Worm (Caenorhabditis elegans) whole organism, late embryonic: ENCODE measurements around the gene Y49A3A.3.
"Not testable (repeated sequence)": the region's sequence is repeated elsewhere in the genome, so short reads cannot be mapped to it uniquely, and the experiment has no call there.

Experiments
- C38D4.7 ChIP-seq: fragments of 200-800 bp; sonication (Bioruptor generic); optimal IDR thresholded peaks from 2 replicates; lab custom pipeline; 2018; ENCODE audit warnings: mild to moderate bottlenecking, missing genetic modification characterization, moderate library complexity, missing compliant biosample characterization
- F13H6.1 ChIP-seq: sonication (generic microtip); optimal IDR thresholded peaks from 2 replicates; lab custom pipeline; 2016; ENCODE audit warnings: missing genetic modification characterization, missing compliant biosample characterization
- K02D7.2 ChIP-seq: sonication (generic microtip); optimal IDR thresholded peaks from 2 replicates; lab custom pipeline; 2017; ENCODE audit warnings: mild to moderate bottlenecking, missing genetic modification characterization, missing compliant biosample characterization
- ahr-1 ChIP-seq: sonication (generic microtip); optimal IDR thresholded peaks from 2 replicates; lab custom pipeline; 2016; ENCODE audit warnings: missing genetic modification characterization, missing compliant biosample characterization
- ama-1 ChIP-seq: fragments of 150-350 bp; optimal IDR thresholded peaks from 2 replicates; lab custom pipeline; 2014
- ceh-14 ChIP-seq: sonication (generic microtip); optimal IDR thresholded peaks from 2 replicates; lab custom pipeline; 2016; ENCODE audit warnings: missing genotype, missing genetic modification characterization, missing compliant biosample characterization
- ceh-18 ChIP-seq: sonication (generic microtip); optimal IDR thresholded peaks from 2 replicates; lab custom pipeline; 2016; ENCODE audit warnings: missing genetic modification characterization, missing compliant biosample characterization
- ceh-22 ChIP-seq: sonication (generic microtip); optimal IDR thresholded peaks from 2 replicates; lab custom pipeline; 2017; ENCODE audit warnings: missing biosample characterization, missing genetic modification characterization
- ceh-24 ChIP-seq: sonication (generic microtip); optimal IDR thresholded peaks from 2 replicates; lab custom pipeline; 2016; ENCODE audit warnings: mild to moderate bottlenecking, missing genetic modification characterization, missing compliant biosample characterization
- ceh-30 ChIP-seq: fragments of 150-350 bp; optimal IDR thresholded peaks from 2 replicates; lab custom pipeline; 2014; ENCODE audit warnings: missing biosample characterization, missing genetic modification characterization
- ceh-48 ChIP-seq: sonication (generic microtip); optimal IDR thresholded peaks from 2 replicates; lab custom pipeline; 2016; ENCODE audit warnings: missing genetic modification characterization, inconsistent platforms, missing compliant biosample characterization
- ceh-6 ChIP-seq: fragments of 200-800 bp; sonication (Bioruptor generic); optimal IDR thresholded peaks from 2 replicates; lab custom pipeline; 2018; ENCODE audit warnings: mild to moderate bottlenecking, missing genetic modification characterization, missing compliant biosample characterization
- ceh-9 ChIP-seq: sonication (generic microtip); optimal IDR thresholded peaks from 2 replicates; lab custom pipeline; 2016; ENCODE audit warnings: mild to moderate bottlenecking, missing genetic modification characterization, inconsistent platforms, missing compliant biosample characterization
- che-1 ChIP-seq: sonication (generic microtip); optimal IDR thresholded peaks from 2 replicates; lab custom pipeline; 2016; ENCODE audit warnings: mild to moderate bottlenecking, missing genetic modification characterization, missing compliant biosample characterization
- dmd-4 ChIP-seq: sonication (generic microtip); optimal IDR thresholded peaks from 2 replicates; lab custom pipeline; 2016; ENCODE audit warnings: borderline replicate concordance, missing genetic modification characterization, missing compliant biosample characterization
- elt-4 ChIP-seq: sonication (generic microtip); optimal IDR thresholded peaks from 2 replicates; lab custom pipeline; 2016; ENCODE audit warnings: missing genetic modification characterization, missing compliant biosample characterization
- fax-1 ChIP-seq: sonication (generic microtip); optimal IDR thresholded peaks from 2 replicates; lab custom pipeline; 2016; ENCODE audit warnings: missing genotype, missing genetic modification characterization, missing compliant biosample characterization
- fkh-10 ChIP-seq: fragments of 150-350 bp; optimal IDR thresholded peaks from 2 replicates; lab custom pipeline; 2014; ENCODE audit warnings: missing biosample characterization, missing genetic modification reagents, missing genetic modification characterization
- hlh-13 ChIP-seq: fragments of 200-800 bp; sonication (Bioruptor generic); optimal IDR thresholded peaks from 2 replicates; lab custom pipeline; 2018; ENCODE audit warnings: mild to moderate bottlenecking, missing genetic modification characterization, missing compliant biosample characterization
- hlh-30 ChIP-seq: sonication (generic microtip); optimal IDR thresholded peaks from 2 replicates; lab custom pipeline; 2017; ENCODE audit warnings: antibody characterized with exemption, missing genetic modification characterization, missing compliant biosample characterization; ENCODE audit not compliant: insufficient read depth
- hlh-6 ChIP-seq: sonication (generic microtip); optimal IDR thresholded peaks from 2 replicates; lab custom pipeline; 2016; ENCODE audit warnings: missing genotype, missing genetic modification characterization, missing compliant biosample characterization
- lin-11 ChIP-seq: fragments of 200-800 bp; sonication (Bioruptor generic); optimal IDR thresholded peaks from 2 replicates; lab custom pipeline; 2018; ENCODE audit warnings: mild to moderate bottlenecking, missing genetic modification characterization, missing compliant biosample characterization
- nhr-232 ChIP-seq: sonication (generic microtip); optimal IDR thresholded peaks from 2 replicates; lab custom pipeline; 2016; ENCODE audit warnings: missing genetic modification characterization, missing compliant biosample characterization
- npax-4 ChIP-seq: sonication (generic microtip); optimal IDR thresholded peaks from 2 replicates; lab custom pipeline; 2016; ENCODE audit warnings: missing genetic modification characterization, missing compliant biosample characterization
- odd-2 ChIP-seq: sonication (generic microtip); optimal IDR thresholded peaks from 2 replicates; lab custom pipeline; 2017; ENCODE audit warnings: antibody characterized with exemption, mild to moderate bottlenecking, missing genetic modification characterization, missing compliant biosample characterization
- pag-3 ChIP-seq: sonication (generic microtip); optimal IDR thresholded peaks from 2 replicates; lab custom pipeline; 2016; ENCODE audit warnings: missing compliant biosample characterization, missing genetic modification characterization, borderline replicate concordance
- pax-1 ChIP-seq: fragments of 150-350 bp; optimal IDR thresholded peaks from 2 replicates; lab custom pipeline; 2014; ENCODE audit warnings: missing biosample characterization, missing genetic modification characterization
- pros-1 ChIP-seq: fragments of 150-350 bp; optimal IDR thresholded peaks from 2 replicates; lab custom pipeline; 2014; ENCODE audit warnings: missing biosample characterization, missing genetic modification reagents, missing genetic modification characterization
- rnt-1 ChIP-seq: sonication (generic microtip); optimal IDR thresholded peaks from 2 replicates; lab custom pipeline; 2016; ENCODE audit warnings: missing genetic modification characterization, missing compliant biosample characterization
- sox-2 ChIP-seq: fragments of 200-800 bp; sonication (Bioruptor generic); IDR thresholded peaks from 2 replicates; pipeline ENCODE4 v1.3.6; 2022; ENCODE audit warnings: missing genetic modification reagents, missing genetic modification characterization, missing compliant biosample characterization
- syd-9 ChIP-seq: sonication (generic microtip); optimal IDR thresholded peaks from 2 replicates; lab custom pipeline; 2016; ENCODE audit warnings: mild to moderate bottlenecking, missing genetic modification characterization, moderate library complexity, missing compliant biosample characterization
- tbx-2 ChIP-seq: sonication (generic microtip); optimal IDR thresholded peaks from 2 replicates; lab custom pipeline; 2016; ENCODE audit warnings: missing genetic modification characterization, missing compliant biosample characterization
- tbx-7 ChIP-seq: sonication (generic microtip); optimal IDR thresholded peaks from 2 replicates; lab custom pipeline; 2016; ENCODE audit warnings: missing genotype, missing genetic modification characterization, missing compliant biosample characterization
- ttx-3 ChIP-seq: sonication (generic microtip); optimal IDR thresholded peaks from 2 replicates; lab custom pipeline; 2016; ENCODE audit warnings: missing genetic modification reagents, missing genetic modification characterization, missing compliant biosample characterization
- unc-42 ChIP-seq: sonication (generic microtip); optimal IDR thresholded peaks from 2 replicates; lab custom pipeline; 2016; ENCODE audit warnings: missing genotype, missing genetic modification characterization, missing compliant biosample characterization
- unc-86 ChIP-seq: sonication (generic microtip); optimal IDR thresholded peaks from 2 replicates; lab custom pipeline; 2016; ENCODE audit warnings: missing genetic modification characterization, missing compliant biosample characterization
- ztf-16 ChIP-seq: sonication (generic microtip); optimal IDR thresholded peaks from 2 replicates; lab custom pipeline; 2017; ENCODE audit warnings: missing genetic modification characterization, missing compliant biosample characterization

The Y49A3A.3 gene

DNA sequence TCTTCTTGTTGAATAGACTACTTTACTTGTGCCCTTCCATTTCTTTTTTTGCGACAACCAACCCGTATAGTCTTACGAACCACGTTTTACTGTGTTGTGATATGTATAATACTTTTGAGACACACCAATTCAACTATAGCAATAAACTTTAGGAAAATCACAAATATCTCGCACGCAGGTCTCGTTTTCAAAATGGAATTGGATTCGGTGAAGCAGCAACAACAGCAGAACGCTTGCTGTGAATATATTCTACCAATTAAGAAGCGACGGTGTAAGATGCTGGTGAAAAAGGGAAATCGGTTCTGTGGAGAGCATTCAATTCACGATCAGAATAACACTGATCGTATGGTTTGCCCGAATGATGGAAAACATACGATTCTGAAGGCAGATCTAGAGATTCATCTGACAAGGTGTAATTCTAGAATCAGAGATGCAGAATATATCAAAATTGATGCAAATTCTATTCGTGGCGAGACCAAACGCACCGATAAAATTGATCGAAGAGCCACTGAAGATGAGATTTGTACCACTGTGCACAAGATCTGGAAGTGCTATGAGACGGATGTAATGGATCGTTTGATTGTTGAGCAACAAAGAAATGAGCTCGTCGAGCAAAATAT lies at the start of gene Y49A3A.3:
Y49A3A.3 (plus strand) TSS at position 153 of the 620 bp plus-strand sequence.
- TF ChIP-seq che-1 (no peak), ama-1 (lab: Kevin White, UChicago) (peak; percentile 52), unc-42 (tag; lab: Kevin White, UChicago) (no peak)

DNA sequence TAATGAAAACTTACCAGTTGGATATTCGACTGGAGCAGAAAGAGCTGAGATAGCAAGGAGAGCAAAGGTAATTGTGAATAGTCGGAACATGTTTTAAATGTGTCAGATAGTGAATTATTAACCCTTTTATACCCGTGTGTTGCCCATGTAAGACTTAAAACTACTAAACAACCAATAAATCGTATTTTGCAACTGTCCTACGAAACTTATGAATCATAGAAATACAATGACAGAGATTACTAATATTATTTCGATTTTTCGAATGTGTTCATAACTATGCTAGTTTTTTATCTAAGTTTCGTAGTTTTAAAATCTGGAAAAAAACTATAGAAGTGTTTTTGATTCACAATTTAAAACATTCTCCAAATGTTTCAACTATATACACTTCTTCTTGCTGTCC lies 47.4 kb upstream of the Y49A3A.3 start, which contains the start of gene spig-4:
spig-4 (minus strand) TSS at position 101 of the 400 bp plus-strand sequence.
- TF ChIP-seq rnt-1 (tag; lab: Kevin White, UChicago); unc-86 (tag; lab: Kevin White, UChicago); ceh-6 (GFP tag; lab: Kevin White, UChicago): not testable (repeated sequence)

DNA sequence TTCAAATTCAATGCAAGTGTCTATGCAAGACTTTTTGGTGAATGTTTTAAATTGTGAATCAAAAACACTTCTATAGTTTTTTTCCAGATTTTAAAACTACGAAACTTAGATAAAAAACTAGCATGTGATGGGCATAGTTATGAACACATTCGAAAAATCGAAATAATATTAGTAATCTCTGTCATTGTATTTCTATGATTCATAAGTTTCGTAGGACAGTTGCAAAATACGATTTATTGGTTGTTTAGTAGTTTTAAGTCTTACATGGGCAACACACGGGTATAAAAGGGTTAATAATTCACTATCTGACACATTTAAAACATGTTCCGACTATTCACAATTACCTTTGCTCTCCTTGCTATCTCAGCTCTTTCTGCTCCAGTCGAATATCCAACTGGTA lies 46.0 kb upstream of the Y49A3A.3 start, which contains the start of gene spig-5:
spig-5 (plus strand) TSS at position 301 of the 400 bp plus-strand sequence.
- TF ChIP-seq sox-2; F13H6.1; K02D7.2 (tag; lab: Kevin White, UChicago): not testable (repeated sequence)

DNA sequence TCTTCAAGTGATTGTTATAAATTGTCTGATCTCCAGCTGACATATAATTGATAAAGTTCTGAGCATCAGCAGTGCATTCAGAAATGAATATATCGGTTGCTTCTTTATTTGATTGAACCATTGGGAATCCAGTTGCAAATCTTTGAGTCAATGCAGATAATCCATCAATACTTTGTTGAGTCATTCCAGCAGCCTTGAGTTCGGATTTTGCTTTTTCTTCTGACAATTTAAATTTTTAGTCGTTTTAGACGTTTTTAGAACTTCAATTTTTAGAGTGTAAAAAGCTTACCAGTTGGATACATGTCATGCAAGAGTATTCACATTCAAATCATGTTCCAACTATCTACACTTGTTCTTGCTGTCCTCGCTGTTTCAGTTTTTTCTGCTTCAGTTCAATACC lies 44.6 kb upstream of the Y49A3A.3 start, which contains the start of gene F14D7.14:
F14D7.14 (plus strand) TSS at position 301 of the 400 bp plus-strand sequence.
- not testable (repeated sequence) for TF ChIP-seq unc-86 (tag; lab: Kevin White, UChicago); ceh-24 (tag; lab: Kevin White, UChicago); hlh-30

DNA sequence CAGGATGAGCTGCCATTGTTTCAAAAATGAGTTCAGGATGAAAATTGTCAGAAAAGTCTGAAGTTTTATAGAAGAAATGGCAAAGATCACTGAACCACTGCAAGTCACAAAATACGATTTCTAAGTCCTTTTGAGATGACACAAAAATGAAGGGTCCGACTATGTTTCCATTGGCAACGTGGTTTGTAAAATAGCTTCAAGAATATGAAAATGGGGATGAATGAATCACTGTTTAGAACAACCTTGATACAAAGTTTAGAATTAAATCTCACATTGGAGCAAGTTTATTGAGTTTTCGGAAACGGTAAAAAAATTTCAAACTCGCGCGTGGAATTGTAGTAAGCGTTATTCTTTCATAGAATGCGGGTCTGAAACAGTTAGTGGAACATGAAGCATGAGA lies 43.1 kb upstream of the Y49A3A.3 start, which contains the start of gene ddn-3:
ddn-3 (minus strand) TSS at position 101 of the 400 bp plus-strand sequence.
- no peak for TF ChIP-seq ceh-6 (GFP tag; lab: Kevin White, UChicago)
- TF ChIP-seq npax-4 (tag; lab: Kevin White, UChicago): no peak
- no peak for TF ChIP-seq ceh-18 (tag; lab: Kevin White, UChicago)
- TF ChIP-seq unc-86 (tag; lab: Kevin White, UChicago): no peak
- TF ChIP-seq ttx-3: no peak

DNA sequence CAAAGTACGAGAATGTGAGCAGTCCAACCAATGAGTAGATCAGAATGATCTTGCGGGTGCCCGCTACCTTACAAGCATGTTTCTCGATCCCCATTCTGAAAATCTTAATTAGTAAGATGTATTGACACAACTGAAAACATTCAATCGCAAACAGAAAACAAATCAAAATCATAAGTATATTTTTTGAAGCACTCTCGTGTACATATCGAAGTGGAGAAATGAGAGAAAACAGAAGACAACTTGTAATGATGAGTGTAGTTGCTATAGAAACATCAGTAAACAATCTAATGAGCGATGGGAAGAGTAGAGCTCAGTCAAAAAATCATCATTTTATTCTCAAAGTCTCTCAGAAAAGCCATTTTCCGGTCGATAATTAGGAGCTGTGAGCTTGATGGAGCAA lies 41.5 kb upstream of the Y49A3A.3 start, which contains the start of gene F14D7.8:
F14D7.8 (minus strand) TSS at position 101 of the 400 bp plus-strand sequence.
- TF ChIP-seq ceh-48 (tag; lab: Kevin White, UChicago) (no peak), C38D4.7 (GFP tag; lab: Kevin White, UChicago) (no peak), ztf-16 (tag; lab: Kevin White, UChicago) (no peak), ceh-22 (no peak), pag-3 (no peak)

ce11 chrV:14314236-14314635 lies 40.0 kb upstream of the Y49A3A.3 start, which contains the start of gene F47B8.1:
Gene F47B8.1 (minus strand): TSS chrV:14314336.
- TF ChIP-seq elt-4 (no peak), ahr-1 (tag; lab: Kevin White, UChicago) (no peak), ceh-18 (tag; lab: Kevin White, UChicago) (no peak), dmd-4 (tag; lab: Kevin White, UChicago) (no peak), odd-2 (tag; lab: Kevin White, UChicago) (no peak), hlh-6 (tag; lab: Kevin White, UChicago) (no peak), fkh-10 (GFP tag; lab: Kevin White, UChicago) (no peak), ceh-9 (tag; lab: Kevin White, UChicago) (no peak)
- TF ChIP-seq, all 69 proteins: peak for 0

DNA sequence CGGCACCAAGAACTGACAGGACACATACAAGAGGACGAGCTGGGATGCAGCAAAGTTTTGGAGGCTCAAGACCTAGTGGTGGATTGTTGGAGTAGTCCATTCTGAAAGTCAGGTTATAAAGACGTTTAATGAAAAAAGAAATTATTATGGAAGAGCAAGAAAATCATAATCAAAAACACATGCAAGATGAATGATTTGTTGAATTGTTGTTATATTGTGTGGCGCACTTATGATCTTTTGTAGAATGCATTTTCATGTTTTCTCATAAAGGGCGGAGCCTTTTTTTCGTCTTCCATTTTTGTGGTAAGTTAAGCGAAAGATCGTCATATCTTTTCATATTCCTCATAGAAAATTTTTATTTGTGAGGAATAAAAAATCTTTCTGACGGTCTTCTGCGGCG lies 37.7 kb upstream of the Y49A3A.3 start, which contains the start of gene F47B8.2:
F47B8.2 (minus strand) TSS at position 101 of the 400 bp plus-strand sequence.
- TF ChIP-seq npax-4 (tag; lab: Kevin White, UChicago): no peak
- TF ChIP-seq tbx-2 (tag; lab: Kevin White, UChicago): no peak
- no peak for TF ChIP-seq che-1
- TF ChIP-seq lin-11: no peak
- no peak for TF ChIP-seq pros-1
- TF ChIP-seq dmd-4 (tag; lab: Kevin White, UChicago): no peak
- no peak for TF ChIP-seq F13H6.1
- TF ChIP-seq ceh-30: no peak
- TF ChIP-seq ceh-14 (tag; lab: Kevin White, UChicago): no peak
- no peak for TF ChIP-seq ceh-22
- TF ChIP-seq nhr-232 (tag; lab: Kevin White, UChicago): no peak
- no peak for TF ChIP-seq pax-1 (tag; lab: Kevin White, UChicago)
- no peak for TF ChIP-seq hlh-13 (GFP tag; lab: Kevin White, UChicago)
- TF ChIP-seq fax-1 (tag; lab: Kevin White, UChicago): no peak
- no peak for TF ChIP-seq syd-9
- no peak for TF ChIP-seq tbx-7 (tag; lab: Kevin White, UChicago)
- TF ChIP-seq unc-42 (tag; lab: Kevin White, UChicago): no peak
